Comparison of ENCODE assay signal across 5 worm cellular contexts in the genomic region with DNA sequence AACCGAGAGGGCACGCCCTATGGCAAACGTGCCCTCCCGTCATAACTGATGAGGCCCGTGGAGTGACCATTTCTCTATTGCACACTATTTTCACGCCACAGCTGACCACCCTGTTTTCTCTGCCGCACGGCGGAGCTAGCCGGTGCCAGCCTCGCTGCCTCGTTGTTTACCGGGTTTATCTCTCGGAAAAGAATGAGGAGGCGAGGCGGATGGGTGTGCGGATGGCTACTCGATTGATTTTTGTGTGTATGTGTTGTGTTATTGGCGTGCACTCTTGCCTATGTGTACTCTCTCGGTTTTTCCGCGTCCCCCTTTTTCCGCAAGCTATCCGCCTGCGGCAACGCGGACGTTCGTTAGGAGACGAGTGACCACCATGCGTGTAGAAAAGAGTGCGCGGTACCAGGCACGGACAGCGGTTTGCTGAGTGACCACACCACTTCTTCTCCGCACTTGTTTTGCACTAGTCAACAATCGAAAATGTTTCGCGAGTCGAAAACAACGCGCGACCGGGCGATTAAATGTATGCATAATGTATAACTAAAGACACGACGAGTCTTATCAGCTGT.
TF ChIP-seq lines count a peak whose summit lies in the region.

No protein-coding gene starts in this region.

TF ChIP-seq in whole organism, L1 larva, 84 proteins besides CTCF, POLR2A, EP300 and RAD21 (continues in another document):
- TF ChIP-seq unc-98 (GFP tag; IDR thresholded peaks at IDR 0.05; lab: Robert Waterston, UW): no peak
- no peak for TF ChIP-seq unc-130 (tag; optimal IDR thresholded peaks at IDR 0.05; lab: Kevin White, UChicago)
- no peak for TF ChIP-seq nhr-237 (tag; optimal IDR thresholded peaks at IDR 0.05; lab: Kevin White, UChicago)
- TF ChIP-seq nhr-90 (tag; optimal IDR thresholded peaks at IDR 0.05; lab: Kevin White, UChicago; ENCODE audit: poor library complexity): no peak
- TF ChIP-seq nhr-11 (tag; optimal IDR thresholded peaks at IDR 0.05; lab: Kevin White, UChicago): no peak
- TF ChIP-seq egl-13 (tag; optimal IDR thresholded peaks at IDR 0.05; lab: Kevin White, UChicago): peak; percentile 56
- TF ChIP-seq fkh-4 (tag; optimal IDR thresholded peaks at IDR 0.05; lab: Kevin White, UChicago; ENCODE audit: borderline replicate concordance): no peak
- TF ChIP-seq jun-1 (tag; optimal IDR thresholded peaks at IDR 0.05; lab: Kevin White, UChicago): peak; percentile 83
- no peak for TF ChIP-seq ceh-90 (tag; optimal IDR thresholded peaks at IDR 0.05; lab: Kevin White, UChicago)
- no peak for TF ChIP-seq tlp-1 (tag; optimal IDR thresholded peaks at IDR 0.05; lab: Kevin White, UChicago)
- no peak for TF ChIP-seq lin-39 (tag; optimal IDR thresholded peaks at IDR 0.05; lab: Kevin White, UChicago)
- no peak for TF ChIP-seq C04F5.9 (tag; optimal IDR thresholded peaks at IDR 0.05; lab: Kevin White, UChicago)
- TF ChIP-seq lin-35 (GFP tag; optimal IDR thresholded peaks at IDR 0.05; lab: Kevin White, UChicago): peak in 1 of 2 experiments; percentile 22
- no peak for TF ChIP-seq pag-3 (tag; optimal IDR thresholded peaks at IDR 0.05; lab: Kevin White, UChicago; ENCODE audit: borderline replicate concordance, insufficient read depth)
- peak; percentile 28 for TF ChIP-seq dsc-1 (tag; optimal IDR thresholded peaks at IDR 0.05; lab: Kevin White, UChicago)
- no peak for TF ChIP-seq hlh-17 (GFP tag; optimal IDR thresholded peaks at IDR 0.05; lab: Kevin White, UChicago; ENCODE audit: borderline replicate concordance)

TF ChIP-seq in whole organism, L3 larva, 47 proteins besides CTCF, POLR2A, EP300 and RAD21 (continues in another document):
- TF ChIP-seq unc-62 (GFP tag; optimal IDR thresholded peaks at IDR 0.05; lab: Kevin White, UChicago) (peak; percentile 69), tbx-2 (tag; optimal IDR thresholded peaks at IDR 0.05; lab: Kevin White, UChicago) (peak; percentile 79), jun-1 (tag; optimal IDR thresholded peaks at IDR 0.05; lab: Kevin White, UChicago) (peak; percentile 5), nhr-76 (tag; optimal IDR thresholded peaks at IDR 0.05; lab: Kevin White, UChicago) (no peak), mdl-1 (tag; optimal IDR thresholded peaks at IDR 0.05; lab: Kevin White, UChicago) (peak; percentile 45), egl-5 (tag; optimal IDR thresholded peaks at IDR 0.05; lab: Kevin White, UChicago) (peak; percentile 94), hmg-11 (tag; optimal IDR thresholded peaks at IDR 0.05; lab: Kevin White, UChicago) (peak; percentile 83), lin-39 (tag; optimal IDR thresholded peaks at IDR 0.05; lab: Kevin White, UChicago) (peak; percentile 80), ceh-16 (tag; optimal IDR thresholded peaks at IDR 0.05; lab: Kevin White, UChicago) (no peak), lsy-12 (tag; optimal IDR thresholded peaks at IDR 0.05; lab: Kevin White, UChicago) (no peak), sea-2 (GFP tag; optimal IDR thresholded peaks at IDR 0.05; lab: Kevin White, UChicago) (peak; percentile 99), ceh-28 (tag; optimal IDR thresholded peaks at IDR 0.05; lab: Kevin White, UChicago) (peak; percentile 73), nhr-11 (tag; optimal IDR thresholded peaks at IDR 0.05; lab: Kevin White, UChicago) (peak; percentile 54), elt-2 (tag; optimal IDR thresholded peaks at IDR 0.05; lab: Kevin White, UChicago) (peak; percentile 19), R02D3.7 (tag; optimal IDR thresholded peaks at IDR 0.05; lab: Kevin White, UChicago) (peak; percentile 3), lin-15B (tag; optimal IDR thresholded peaks at IDR 0.05; lab: Kevin White, UChicago) (no peak), snpc-4 (tag; optimal IDR thresholded peaks at IDR 0.05; lab: Kevin White, UChicago) (no peak), daf-12 (tag; optimal IDR thresholded peaks at IDR 0.05; lab: Kevin White, UChicago) (no peak)

TF ChIP-seq in whole organism, early embryonic, 17 proteins besides CTCF, POLR2A, EP300 and RAD21:
- TF ChIP-seq hnd-1 (tag; optimal IDR thresholded peaks at IDR 0.05; lab: Kevin White, UChicago) (no peak), tbx-37 (GFP tag; conservative IDR thresholded peaks at IDR 0.05; lab: Robert Waterston, UW) (no peak), ama-1 (optimal IDR thresholded peaks at IDR 0.05; lab: Kevin White, UChicago) (no peak), flt-1 (GFP tag; IDR thresholded peaks at IDR 0.05; lab: Robert Waterston, UW) (peak; percentile 60), aly-1 (tag; optimal IDR thresholded peaks at IDR 0.05; lab: Kevin White, UChicago) (peak; percentile 77), tbx-11 (GFP tag; IDR thresholded peaks at IDR 0.05; lab: Robert Waterston, UW) (0 out of 2 replicates have a peak, but pooled peaks have one; percentile 50), scrt-1 (GFP tag; IDR thresholded peaks at IDR 0.05; lab: Robert Waterston, UW) (peak; percentile 6; the same call in 1 of the 2 replicates), hmg-4 (GFP tag; optimal IDR thresholded peaks at IDR 0.05; lab: Kevin White, UChicago) (peak; percentile 94), sea-1 (GFP tag; conservative IDR thresholded peaks at IDR 0.05; lab: Robert Waterston, UW) (0 out of 2 replicates have a peak, but pooled peaks have one; percentile 36), hmbx-1 (tag; optimal IDR thresholded peaks at IDR 0.05; lab: Kevin White, UChicago) (no peak), ceh-36 (tag; optimal IDR thresholded peaks at IDR 0.05; lab: Kevin White, UChicago) (no peak), pes-1 (GFP tag; IDR thresholded peaks at IDR 0.05; lab: Robert Waterston, UW) (no peak), B0310.2 (tag; optimal IDR thresholded peaks at IDR 0.05; lab: Kevin White, UChicago) (peak; percentile 74), ceh-13 (GFP tag; optimal IDR thresholded peaks at IDR 0.05; lab: Kevin White, UChicago) (peak; percentile 26), ets-7 (tag; optimal IDR thresholded peaks at IDR 0.05; lab: Kevin White, UChicago) (peak; percentile 76), F13C5.2 (tag; optimal IDR thresholded peaks at IDR 0.05; lab: Kevin White, UChicago) (peak; percentile 80), tra-4 (tag; optimal IDR thresholded peaks at IDR 0.05; lab: Kevin White, UChicago) (no peak)

TF ChIP-seq in whole organism, midembryonic, 9 proteins besides CTCF, POLR2A, EP300 and RAD21:
- TF ChIP-seq tab-1 (GFP tag; IDR thresholded peaks at IDR 0.05; lab: Robert Waterston, UW) (0 out of 2 replicates have a peak, but pooled peaks have one; percentile 24), T22C8.4 (GFP tag; IDR thresholded peaks at IDR 0.05; lab: Robert Waterston, UW) (peak; percentile 55; the same call in 1 of the 2 replicates), cog-1 (tag; optimal IDR thresholded peaks at IDR 0.05; lab: Kevin White, UChicago) (peak; percentile 99), med-1 (GFP tag; optimal IDR thresholded peaks at IDR 0.05; lab: Kevin White, UChicago; ENCODE audit: insufficient read depth) (peak; percentile 26), klf-2 (GFP tag; conservative IDR thresholded peaks at IDR 0.05; lab: Robert Waterston, UW) (0 out of 2 replicates have a peak, but pooled peaks have one; percentile 41), ztf-29 (GFP tag; IDR thresholded peaks at IDR 0.05; lab: Robert Waterston, UW) (peak; percentile 12), ztf-23 (GFP tag; IDR thresholded peaks at IDR 0.05; lab: Robert Waterston, UW) (peak; percentile 73), ref-1 (GFP tag; conservative IDR thresholded peaks at IDR 0.05; lab: Robert Waterston, UW) (no peak), flt-1 (GFP tag; IDR thresholded peaks at IDR 0.05; lab: Robert Waterston, UW) (peak; percentile 85)

TF ChIP-seq in whole organism, young adult, 124 proteins besides CTCF, POLR2A, EP300 and RAD21 (continues in another document):
- TF ChIP-seq hmg-1.2 (GFP tag; IDR thresholded peaks at IDR 0.05; lab: Robert Waterston, UW) (peak; percentile 39; the same call in 1 of the 2 replicates), ceh-91 (GFP tag; IDR thresholded peaks at IDR 0.05; lab: Robert Waterston, UW) (no peak), egrh-3 (GFP tag; IDR thresholded peaks at IDR 0.05; lab: Robert Waterston, UW) (no peak; the same call in 1 of the 2 replicates), F57A8.1 (GFP tag; optimal IDR thresholded peaks at IDR 0.05; lab: Kevin White, UChicago) (no peak), B0019.2 (GFP tag; conservative IDR thresholded peaks at IDR 0.05; lab: Robert Waterston, UW) (no peak), bed-1 (GFP tag; IDR thresholded peaks at IDR 0.05; lab: Robert Waterston, UW) (no peak), hrde-1 (tag; optimal IDR thresholded peaks at IDR 0.05; lab: Kevin White, UChicago; ENCODE audit: borderline replicate concordance) (no peak), madf-10 (tag; optimal IDR thresholded peaks at IDR 0.05; lab: Kevin White, UChicago) (no peak), ceh-58 (GFP tag; IDR thresholded peaks at IDR 0.05; lab: Robert Waterston, UW) (no peak), lsl-1 (GFP tag; optimal IDR thresholded peaks at IDR 0.05; lab: Kevin White, UChicago) (no peak), aptf-2 (GFP tag; conservative IDR thresholded peaks at IDR 0.05; lab: Robert Waterston, UW) (no peak), ztf-18 (tag; optimal IDR thresholded peaks at IDR 0.05; lab: Kevin White, UChicago) (no peak), cebp-1 (GFP tag; IDR thresholded peaks at IDR 0.05; lab: Robert Waterston, UW) (no peak), cebp-1 (tag; optimal IDR thresholded peaks at IDR 0.05; lab: Kevin White, UChicago) (no peak), K12H6.12 (tag; optimal IDR thresholded peaks at IDR 0.05; lab: Kevin White, UChicago) (peak; percentile 67), him-1 (tag; optimal IDR thresholded peaks at IDR 0.05; lab: Kevin White, UChicago) (no peak), pbrm-1 (GFP tag; IDR thresholded peaks at IDR 0.05; lab: Robert Waterston, UW) (no peak), hlh-26 (GFP tag; conservative IDR thresholded peaks at IDR 0.05; lab: Robert Waterston, UW) (no peak), attf-5 (GFP tag; optimal IDR thresholded peaks at IDR 0.05; lab: Kevin White, UChicago) (peak; percentile 8), gei-17 (GFP tag; optimal IDR thresholded peaks at IDR 0.05; lab: Kevin White, UChicago) (no peak), ZK185.1 (tag; optimal IDR thresholded peaks at IDR 0.05; lab: Kevin White, UChicago; ENCODE audit: poor library complexity, severe bottlenecking) (no peak), lsy-27 (tag; optimal IDR thresholded peaks at IDR 0.05; lab: Kevin White, UChicago; ENCODE audit: borderline replicate concordance, insufficient read depth) (no peak), lin-40 (tag; optimal IDR thresholded peaks at IDR 0.05; lab: Kevin White, UChicago) (peak; percentile 17), dox-1 (GFP tag; IDR thresholded peaks at IDR 0.05; lab: Robert Waterston, UW) (no peak), mel-28 (tag; optimal IDR thresholded peaks at IDR 0.05; lab: Kevin White, UChicago; ENCODE audit: borderline replicate concordance) (no peak), pha-4 (tag; optimal IDR thresholded peaks at IDR 0.05; lab: Kevin White, UChicago) (no peak), dpff-1 (tag; optimal IDR thresholded peaks at IDR 0.05; lab: Kevin White, UChicago) (no peak), zim-3 (tag; optimal IDR thresholded peaks at IDR 0.05; lab: Kevin White, UChicago) (peak; percentile 46), tbx-9 (tag; optimal IDR thresholded peaks at IDR 0.05; lab: Kevin White, UChicago; ENCODE audit: borderline replicate concordance) (no peak), F52B5.7 (tag; optimal IDR thresholded peaks at IDR 0.05; lab: Kevin White, UChicago) (no peak)
